Worm (Caenorhabditis elegans) whole organism, L4 larva: ENCODE measurements around the gene BE0003N10.1.

ENCODE experiments used
- F26F4.8 ChIP-seq: fragments of 200-800 bp; sonication (Bioruptor generic); conservative IDR thresholded peaks from 2 replicates; pipeline ENCODE4 v1.3.6; 2022; ENCODE audit warnings: missing genetic modification characterization, missing compliant biosample characterization
- Y5F2A.4 ChIP-seq: fragments of 200-800 bp; sonication (Bioruptor generic); optimal IDR thresholded peaks from 2 replicates; lab custom pipeline; 2018; ENCODE audit warnings: mild to moderate bottlenecking, missing genetic modification characterization, missing compliant biosample characterization
- attf-4 ChIP-seq: sonication (generic microtip); optimal IDR thresholded peaks from 3 replicates; lab custom pipeline; 2017; ENCODE audit warnings: missing biosample characterization, missing genetic modification characterization
- ceh-82 ChIP-seq: sonication (generic microtip); optimal IDR thresholded peaks from 2 replicates; lab custom pipeline; 2017; ENCODE audit warnings: missing biosample characterization, missing genetic modification characterization
- ces-1 ChIP-seq: fragments of 150-350 bp; sonication (generic microtip); optimal IDR thresholded peaks from 4 replicates; lab custom pipeline; 2014; ENCODE audit warnings: missing biosample characterization, missing genetic modification reagents, missing genetic modification characterization
- daf-12 ChIP-seq: fragments of 150-350 bp; optimal IDR thresholded peaks from 2 replicates; lab custom pipeline; 2014; ENCODE audit warnings: missing biosample characterization, missing genetic modification reagents, missing genetic modification characterization
- fos-1 ChIP-seq: fragments of 150-350 bp; optimal IDR thresholded peaks from 2 replicates; lab custom pipeline; 2014; ENCODE audit warnings: missing biosample characterization, missing genetic modification characterization
- hlh-30 ChIP-seq: sonication (generic microtip); optimal IDR thresholded peaks from 2 replicates; lab custom pipeline; 2017; ENCODE audit warnings: antibody characterized with exemption, mild to moderate bottlenecking, missing genetic modification characterization, missing compliant biosample characterization; ENCODE audit not compliant: insufficient read depth
- lsy-2 ChIP-seq, 2 experiments: fragments of 150-350 bp in 1 of 2; sonication (generic microtip) in 1 of 2; optimal IDR thresholded peaks; 2 replicates each; lab custom pipeline; 2014 to 2017; ENCODE audit warnings: missing biosample characterization in 2 of 2, missing genetic modification characterization in 2 of 2
- mdl-1 ChIP-seq, 2 experiments: fragments of 150-350 bp in 1 of 2; sonication (generic microtip) in 1 of 2; optimal IDR thresholded peaks; 2 replicates each; lab custom pipeline; 2014 to 2017; ENCODE audit warnings: missing biosample characterization in 2 of 2, missing genetic modification characterization in 2 of 2
- unc-130 ChIP-seq: sonication (generic microtip); optimal IDR thresholded peaks from 2 replicates; lab custom pipeline; 2016; ENCODE audit warnings: missing genetic modification reagents, missing genetic modification characterization, missing compliant biosample characterization
- unc-39 ChIP-seq: sonication (generic microtip); optimal IDR thresholded peaks from 2 replicates; lab custom pipeline; 2017; ENCODE audit warnings: missing biosample characterization, missing genetic modification characterization
- unc-62 ChIP-seq, 3 experiments: fragments of 150-350 bp in 1 of 3; sonication (generic microtip); optimal IDR thresholded peaks in 2 of 3; peaks in 1 of 3; 1 replicate in 1 of 3; 2 replicates in 2 of 3; lab custom pipeline; 2014 to 2017; ENCODE audit warnings: missing biosample characterization in 3 of 3, missing genetic modification characterization in 3 of 3, missing genetic modification reagents in 3 of 3, missing genotype in 1 of 3

ce11 chrIII:996564-996963 is 40.7 kb upstream of the BE0003N10.1 start:
- TF ChIP-seq ces-1 (GFP tag; lab: Kevin White, UChicago): no peak
- no peak for TF ChIP-seq attf-4 (tag; lab: Kevin White, UChicago)
- TF ChIP-seq fos-1 (tag; lab: Kevin White, UChicago): no peak
- no peak for TF ChIP-seq Y5F2A.4 (GFP tag; lab: Kevin White, UChicago)
- TF ChIP-seq daf-12: no peak
- TF ChIP-seq unc-39: no peak
- TF ChIP-seq unc-130 (GFP tag; lab: Kevin White, UChicago): no peak
- no peak for TF ChIP-seq F26F4.8 (GFP tag; lab: Robert Waterston, UW)
- TF ChIP-seq lsy-2 (tag; optimal IDR thresholded peaks at IDR 0.05; lab: Kevin White, UChicago): no peak
- peak in 1 of 2 experiments; percentile 35 for TF ChIP-seq unc-62 (GFP tag; optimal IDR thresholded peaks at IDR 0.05 in 1 of 2; lab: Kevin White, UChicago)
- TF ChIP-seq unc-62 (tag; optimal IDR thresholded peaks at IDR 0.05; lab: Kevin White, UChicago): no peak
- TF ChIP-seq mdl-1 (tag; optimal IDR thresholded peaks at IDR 0.05; lab: Kevin White, UChicago): no peak
- no peak for TF ChIP-seq hlh-30 (tag; lab: Kevin White, UChicago)
- no peak for TF ChIP-seq ceh-82 (tag; lab: Kevin White, UChicago)
